Worm (Caenorhabditis elegans) whole organism, midembryonic: ENCODE data around the gene gpa-2.

Experiments used
- T22C8.4 ChIP-seq: fragments of 200-800 bp; sonication (Bioruptor generic); IDR thresholded peaks from 2 replicates; pipeline ENCODE4 v1.3.6; 2022; ENCODE audit warnings: missing genetic modification characterization, missing compliant biosample characterization
- flt-1 ChIP-seq: fragments of 200-800 bp; sonication (Bioruptor generic); IDR thresholded peaks from 2 replicates; pipeline ENCODE4 v1.3.6; 2022; ENCODE audit warnings: missing genetic modification characterization, missing compliant biosample characterization
- klf-2 ChIP-seq: fragments of 200-800 bp; sonication (Bioruptor generic); conservative IDR thresholded peaks from 2 replicates; pipeline ENCODE4 v1.3.6; 2022; ENCODE audit warnings: missing genetic modification reagents, missing genetic modification characterization, missing compliant biosample characterization
- med-1 ChIP-seq: sonication (generic microtip); optimal IDR thresholded peaks from 2 replicates; lab custom pipeline; 2017; ENCODE audit warnings: missing genetic modification characterization, mild to moderate bottlenecking, missing compliant biosample characterization, antibody characterized with exemption, missing genetic modification reagents; ENCODE audit not compliant: insufficient read depth
- ref-1 ChIP-seq: fragments of 200-800 bp; sonication (Bioruptor generic); conservative IDR thresholded peaks from 2 replicates; pipeline ENCODE4 v1.3.6; 2022; ENCODE audit warnings: missing genetic modification reagents, missing genetic modification characterization, missing compliant biosample characterization
- tab-1 ChIP-seq: fragments of 200-800 bp; sonication (Bioruptor generic); IDR thresholded peaks from 2 replicates; pipeline ENCODE4 v1.3.6; 2022; ENCODE audit warnings: missing genetic modification characterization, missing compliant biosample characterization
- ztf-23 ChIP-seq: fragments of 200-800 bp; sonication (Bioruptor generic); IDR thresholded peaks from 2 replicates; pipeline ENCODE4 v1.3.6; 2022; ENCODE audit warnings: missing genetic modification reagents, missing genetic modification characterization, missing compliant biosample characterization

DNA sequence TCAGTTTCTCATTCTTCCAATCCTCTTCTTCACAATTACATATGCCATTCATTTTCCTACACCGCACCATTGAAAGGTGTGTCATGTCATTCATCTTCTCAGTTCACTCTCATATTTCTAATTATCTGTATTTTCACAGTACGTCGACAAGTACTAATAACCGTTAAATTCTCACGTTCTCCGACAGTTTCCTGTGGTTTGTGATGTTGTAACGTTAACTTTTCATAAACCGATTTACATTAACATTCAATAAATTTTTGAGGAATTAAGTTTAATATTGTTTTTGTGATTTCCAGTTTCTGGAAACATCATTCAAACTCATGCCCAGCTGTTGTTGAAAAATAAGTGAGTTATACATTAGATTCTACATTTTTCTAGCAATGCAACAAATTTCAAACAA, 36.4 kb upstream of the gpa-2 start, which contains the start of gene tmd-2:
- TF ChIP-seq tab-1 (GFP tag; lab: Robert Waterston, UW) = no peak
- no peak for TF ChIP-seq ztf-23 (GFP tag; lab: Robert Waterston, UW)
- no peak for TF ChIP-seq flt-1 (GFP tag; lab: Robert Waterston, UW)
- TF ChIP-seq klf-2 = no peak
- TF ChIP-seq T22C8.4 (GFP tag; lab: Robert Waterston, UW) = no peak
- TF ChIP-seq ref-1 (GFP tag; lab: Robert Waterston, UW) = no peak
- TF ChIP-seq med-1 (GFP tag; lab: Kevin White, UChicago) = no peak
